Worm (Caenorhabditis elegans) whole organism, early embryonic: ENCODE data around the gene F11E6.10.

ENCODE experiments used
- B0310.2 ChIP-seq: sonication (generic microtip); optimal IDR thresholded peaks from 2 replicates; lab custom pipeline; 2016; ENCODE audit warnings: mild to moderate bottlenecking, missing genetic modification characterization, missing compliant biosample characterization
- F13C5.2 ChIP-seq: sonication (generic microtip); optimal IDR thresholded peaks from 2 replicates; lab custom pipeline; 2017; ENCODE audit warnings: mild to moderate bottlenecking, missing genetic modification characterization, inconsistent platforms, missing compliant biosample characterization
- aly-1 ChIP-seq: sonication (generic microtip); optimal IDR thresholded peaks from 2 replicates; lab custom pipeline; 2016; ENCODE audit warnings: missing genetic modification characterization, missing compliant biosample characterization
- ama-1 ChIP-seq: fragments of 150-350 bp; optimal IDR thresholded peaks from 2 replicates; lab custom pipeline; 2014
- ceh-13 ChIP-seq: fragments of 200-800 bp; sonication (Bioruptor generic); optimal IDR thresholded peaks from 2 replicates; lab custom pipeline; 2018; ENCODE audit warnings: mild to moderate bottlenecking, missing genetic modification characterization, missing compliant biosample characterization
- ceh-36 ChIP-seq: sonication (generic microtip); optimal IDR thresholded peaks from 2 replicates; lab custom pipeline; 2016; ENCODE audit warnings: missing genetic modification characterization, inconsistent platforms, missing compliant biosample characterization
- ets-7 ChIP-seq: sonication (generic microtip); optimal IDR thresholded peaks from 2 replicates; lab custom pipeline; 2016; ENCODE audit warnings: missing genotype, missing genetic modification characterization, missing compliant biosample characterization
- flt-1 ChIP-seq: fragments of 200-800 bp; sonication (Bioruptor generic); IDR thresholded peaks from 2 replicates; pipeline ENCODE4 v1.3.6; 2022; ENCODE audit warnings: missing genetic modification characterization, missing compliant biosample characterization
- hmbx-1 ChIP-seq: sonication (generic microtip); optimal IDR thresholded peaks from 2 replicates; lab custom pipeline; 2016; ENCODE audit warnings: mild to moderate bottlenecking, missing genetic modification characterization, missing compliant biosample characterization
- hmg-4 ChIP-seq: fragments of 200-800 bp; sonication (Bioruptor generic); optimal IDR thresholded peaks from 2 replicates; lab custom pipeline; 2018; ENCODE audit warnings: mild to moderate bottlenecking, missing genetic modification characterization, missing compliant biosample characterization
- hnd-1 ChIP-seq: sonication (generic microtip); optimal IDR thresholded peaks from 2 replicates; lab custom pipeline; 2016; ENCODE audit warnings: missing genetic modification characterization, missing compliant biosample characterization
- pes-1 ChIP-seq: fragments of 200-800 bp; sonication (Bioruptor generic); IDR thresholded peaks from 2 replicates; pipeline ENCODE4 v1.3.6; 2022; ENCODE audit warnings: missing genetic modification reagents, missing genetic modification characterization, missing compliant biosample characterization
- scrt-1 ChIP-seq: fragments of 200-800 bp; sonication (Bioruptor generic); IDR thresholded peaks from 2 replicates; pipeline ENCODE4 v1.3.6; 2022; ENCODE audit warnings: missing genetic modification characterization, missing compliant biosample characterization
- sea-1 ChIP-seq: fragments of 200-800 bp; sonication (Bioruptor generic); conservative IDR thresholded peaks from 2 replicates; pipeline ENCODE4 v1.3.6; 2022; ENCODE audit warnings: missing genetic modification characterization, missing compliant biosample characterization
- tbx-11 ChIP-seq: fragments of 200-800 bp; sonication (Bioruptor generic); IDR thresholded peaks from 2 replicates; pipeline ENCODE4 v1.3.6; 2022; ENCODE audit warnings: missing genetic modification characterization, missing compliant biosample characterization
- tbx-37 ChIP-seq: fragments of 200-800 bp; sonication (Bioruptor generic); conservative IDR thresholded peaks from 2 replicates; pipeline ENCODE4 v1.3.6; 2022; ENCODE audit warnings: missing genetic modification reagents, missing genetic modification characterization, missing compliant biosample characterization
- tra-4 ChIP-seq: sonication (generic microtip); optimal IDR thresholded peaks from 2 replicates; lab custom pipeline; 2017; ENCODE audit warnings: missing genetic modification characterization, missing compliant biosample characterization

The F11E6.10 gene

ce11 chrIV:17435228-17435627, 27.7 kb downstream of the F11E6.10 start:
- TF ChIP-seq B0310.2 (tag; lab: Kevin White, UChicago) (no peak), ama-1 (lab: Kevin White, UChicago) (no peak), ceh-36 (tag; lab: Kevin White, UChicago) (no peak)

ce11 chrIV:17432223-17432826, 30.6 kb downstream of the F11E6.10 start:
- TF ChIP-seq B0310.2 (tag; lab: Kevin White, UChicago): no peak
- TF ChIP-seq pes-1 (GFP tag; lab: Robert Waterston, UW): no peak
- TF ChIP-seq F13C5.2: no peak
- no peak for TF ChIP-seq hmg-4 (GFP tag; lab: Kevin White, UChicago)
- TF ChIP-seq ceh-36 (tag; lab: Kevin White, UChicago): no peak
- TF ChIP-seq sea-1 (GFP tag; lab: Robert Waterston, UW): no peak
- no peak for TF ChIP-seq hmbx-1 (tag; lab: Kevin White, UChicago)
- TF ChIP-seq tbx-11: no peak
- no peak for TF ChIP-seq scrt-1 (GFP tag; lab: Robert Waterston, UW)
- TF ChIP-seq flt-1 (GFP tag; lab: Robert Waterston, UW): no peak
- no peak for TF ChIP-seq ets-7 (tag; lab: Kevin White, UChicago)
- no peak for TF ChIP-seq hnd-1 (tag; lab: Kevin White, UChicago)
- TF ChIP-seq ama-1 (lab: Kevin White, UChicago): no peak
- TF ChIP-seq tbx-37: no peak
- TF ChIP-seq ceh-13 (GFP tag; lab: Kevin White, UChicago): no peak
- TF ChIP-seq aly-1 (tag; lab: Kevin White, UChicago): no peak
- no peak for TF ChIP-seq tra-4

- TF ChIP-seq ets-7 (tag; lab: Kevin White, UChicago) (no peak), scrt-1 (GFP tag; lab: Robert Waterston, UW) (no peak), pes-1 (GFP tag; lab: Robert Waterston, UW) (no peak), flt-1 (GFP tag; lab: Robert Waterston, UW) (no peak), ceh-36 (tag; lab: Kevin White, UChicago) (no peak), ceh-13 (GFP tag; lab: Kevin White, UChicago) (no peak), ama-1 (lab: Kevin White, UChicago) (no peak), F13C5.2 (no peak), aly-1 (tag; lab: Kevin White, UChicago) (no peak), B0310.2 (tag; lab: Kevin White, UChicago) (no peak), tbx-37 (no peak), hmg-4 (GFP tag; lab: Kevin White, UChicago) (no peak), tra-4 (no peak)
Measured at ce11 chrIV:17431287-17431686, 31.7 kb downstream of the F11E6.10 start, which contains the start of gene lact-6. lact-6 (minus strand) TSS chrIV:17431387.

- TF ChIP-seq B0310.2 (tag; lab: Kevin White, UChicago): no peak
- TF ChIP-seq tbx-11: no peak
- no peak for TF ChIP-seq tra-4
- TF ChIP-seq ama-1 (lab: Kevin White, UChicago): no peak
- TF ChIP-seq hmg-4 (GFP tag; lab: Kevin White, UChicago): no peak
- no peak for TF ChIP-seq ets-7 (tag; lab: Kevin White, UChicago)
- no peak for TF ChIP-seq flt-1 (GFP tag; lab: Robert Waterston, UW)
- TF ChIP-seq ceh-13 (GFP tag; lab: Kevin White, UChicago): no peak
- no peak for TF ChIP-seq hmbx-1 (tag; lab: Kevin White, UChicago)
Measured at ce11 chrIV:17427423-17427822, 35.5 kb downstream of the F11E6.10 start, which contains the start of gene C06A12.3. C06A12.3 (plus strand) TSS chrIV:17427723.

ce11 chrIV:17426970-17427369, 36.0 kb downstream of the F11E6.10 start:
- TF ChIP-seq B0310.2 (tag; lab: Kevin White, UChicago): no peak
- TF ChIP-seq scrt-1 (GFP tag; lab: Robert Waterston, UW): no peak
- no peak for TF ChIP-seq pes-1 (GFP tag; lab: Robert Waterston, UW)
- TF ChIP-seq hmbx-1 (tag; lab: Kevin White, UChicago): no peak
- TF ChIP-seq flt-1 (GFP tag; lab: Robert Waterston, UW): no peak
- no peak for TF ChIP-seq hnd-1 (tag; lab: Kevin White, UChicago)
- TF ChIP-seq ceh-36 (tag; lab: Kevin White, UChicago): no peak
- TF ChIP-seq tra-4: no peak
- no peak for TF ChIP-seq F13C5.2
- TF ChIP-seq tbx-11: no peak
- no peak for TF ChIP-seq ets-7 (tag; lab: Kevin White, UChicago)
- no peak for TF ChIP-seq ama-1 (lab: Kevin White, UChicago)
- no peak for TF ChIP-seq tbx-37
- TF ChIP-seq aly-1 (tag; lab: Kevin White, UChicago): no peak
- TF ChIP-seq ceh-13 (GFP tag; lab: Kevin White, UChicago): no peak

- TF ChIP-seq hmbx-1 (tag; lab: Kevin White, UChicago): no peak
- TF ChIP-seq B0310.2 (tag; lab: Kevin White, UChicago): no peak
- no peak for TF ChIP-seq flt-1 (GFP tag; lab: Robert Waterston, UW)
- no peak for TF ChIP-seq ets-7 (tag; lab: Kevin White, UChicago)
- TF ChIP-seq pes-1 (GFP tag; lab: Robert Waterston, UW): no peak
- TF ChIP-seq hnd-1 (tag; lab: Kevin White, UChicago): no peak
- no peak for TF ChIP-seq hmg-4 (GFP tag; lab: Kevin White, UChicago)
- no peak for TF ChIP-seq ceh-13 (GFP tag; lab: Kevin White, UChicago)
- TF ChIP-seq scrt-1 (GFP tag; lab: Robert Waterston, UW): no peak
- TF ChIP-seq aly-1 (tag; lab: Kevin White, UChicago): no peak
- TF ChIP-seq F13C5.2: no peak
- no peak for TF ChIP-seq tra-4
- no peak for TF ChIP-seq ceh-36 (tag; lab: Kevin White, UChicago)
- no peak for TF ChIP-seq sea-1 (GFP tag; lab: Robert Waterston, UW)
- no peak for TF ChIP-seq tbx-11
- TF ChIP-seq ama-1 (lab: Kevin White, UChicago): no peak
- TF ChIP-seq tbx-37: no peak
Measured at ce11 chrIV:17417723-17418122, 45.2 kb downstream of the F11E6.10 start, which contains the start of gene npr-26. npr-26 (minus strand) TSS chrIV:17417823.

ce11 chrIV:17413343-17413742, 49.6 kb downstream of the F11E6.10 start:
- TF ChIP-seq B0310.2 (tag; lab: Kevin White, UChicago): no peak
- no peak for TF ChIP-seq F13C5.2
- TF ChIP-seq tbx-11: no peak
- TF ChIP-seq aly-1 (tag; lab: Kevin White, UChicago): no peak
- TF ChIP-seq tbx-37: no peak
- no peak for TF ChIP-seq hnd-1 (tag; lab: Kevin White, UChicago)
- TF ChIP-seq tra-4: no peak
- TF ChIP-seq ama-1 (lab: Kevin White, UChicago): no peak
- no peak for TF ChIP-seq pes-1 (GFP tag; lab: Robert Waterston, UW)
- TF ChIP-seq ets-7 (tag; lab: Kevin White, UChicago): no peak
